Fruit fly (Drosophila melanogaster) whole organism, embryonic: ENCODE measurements around the gene CG3587.

ENCODE experiments used
- B-H2 ChIP-seq: fragments of 200-800 bp; sonication (Bioruptor generic); optimal IDR thresholded peaks from 2 replicates; lab custom pipeline; 2018; ENCODE audit warnings: missing biosample characterization, mild to moderate bottlenecking, missing genetic modification characterization
- Blimp-1 ChIP-seq: fragments of 200-800 bp; sonication (Bioruptor generic); optimal IDR thresholded peaks from 3 replicates; lab custom pipeline; 2018; ENCODE audit warnings: missing biosample characterization, missing genetic modification characterization, mild to moderate bottlenecking, moderate library complexity, missing genetic modification reagents
- CG10209 ChIP-seq: fragments of 200-800 bp; sonication (Bioruptor generic); optimal IDR thresholded peaks from 3 replicates; lab custom pipeline; 2017; ENCODE audit warnings: missing biosample characterization, mild to moderate bottlenecking, missing genetic modification characterization, missing genetic modification reagents
- CG10267 ChIP-seq: fragments of 200-800 bp; sonication (Bioruptor generic); optimal IDR thresholded peaks from 2 replicates; lab custom pipeline; 2018; ENCODE audit warnings: missing biosample characterization, mild to moderate bottlenecking, missing genetic modification characterization, moderate library complexity
- CG11695 ChIP-seq: fragments of 200-800 bp; sonication (Bioruptor generic); IDR thresholded peaks from 3 replicates; pipeline ENCODE4 v1.3.6; 2022; ENCODE audit warnings: missing biosample characterization, missing genetic modification characterization
- CG13123 ChIP-seq: fragments of 200-800 bp; sonication (Bioruptor generic); optimal IDR thresholded peaks from 2 replicates; lab custom pipeline; 2016; ENCODE audit warnings: missing biosample characterization, missing genetic modification characterization
- CG13296 ChIP-seq: fragments of 200-800 bp; sonication (Bioruptor generic); optimal IDR thresholded peaks from 3 replicates; lab custom pipeline; 2018; ENCODE audit warnings: missing biosample characterization, mild to moderate bottlenecking, missing genetic modification characterization
- CG14014 ChIP-seq: fragments of 200-800 bp; sonication (Bioruptor generic); IDR thresholded peaks from 2 replicates; pipeline ENCODE4 v1.3.6; 2022; ENCODE audit warnings: missing biosample characterization, missing genetic modification characterization
- CG15269 ChIP-seq: fragments of 200-800 bp; sonication (Bioruptor generic); optimal IDR thresholded peaks from 2 replicates; lab custom pipeline; 2018; ENCODE audit warnings: missing biosample characterization, mild to moderate bottlenecking, missing genetic modification characterization, moderate library complexity
- CG1647 ChIP-seq: fragments of 200-800 bp; sonication (Bioruptor generic); optimal IDR thresholded peaks from 3 replicates; lab custom pipeline; 2016; ENCODE audit warnings: missing biosample characterization, missing genetic modification characterization
- CG17361 ChIP-seq: fragments of 200-800 bp; sonication (Bioruptor generic); IDR thresholded peaks from 3 replicates; pipeline ENCODE4 v1.3.6; 2022; ENCODE audit warnings: missing biosample characterization, missing genetic modification characterization
- CG17568 ChIP-seq: fragments of 200-800 bp; sonication (Bioruptor generic); optimal IDR thresholded peaks from 2 replicates; lab custom pipeline; 2018; ENCODE audit warnings: missing biosample characterization, mild to moderate bottlenecking, missing genetic modification characterization, moderate library complexity
- CG2712 ChIP-seq: fragments of 200-800 bp; optimal IDR thresholded peaks from 3 replicates; lab custom pipeline; 2019; ENCODE audit warnings: missing biosample characterization, mild to moderate bottlenecking, missing genetic modification characterization, moderate library complexity
- CG2875 ChIP-seq: fragments of 200-800 bp; sonication (Bioruptor generic); optimal IDR thresholded peaks from 2 replicates; lab custom pipeline; 2017; ENCODE audit warnings: missing biosample characterization, mild to moderate bottlenecking, missing genetic modification characterization, missing genetic modification reagents
- CG31388 ChIP-seq: fragments of 200-800 bp; sonication (Bioruptor generic); optimal IDR thresholded peaks from 2 replicates; lab custom pipeline; 2016; ENCODE audit warnings: missing biosample characterization, missing genetic modification characterization
- CG4854 ChIP-seq: fragments of 200-800 bp; sonication (Bioruptor generic); optimal IDR thresholded peaks from 2 replicates; lab custom pipeline; 2016; ENCODE audit warnings: missing biosample characterization, missing genetic modification characterization, inconsistent platforms
- CG7271 ChIP-seq: fragments of 200-800 bp; sonication (Bioruptor generic); optimal IDR thresholded peaks from 2 replicates; lab custom pipeline; 2018; ENCODE audit warnings: missing biosample characterization, mild to moderate bottlenecking, missing genetic modification characterization, moderate library complexity
- CG7372 ChIP-seq: fragments of 200-800 bp; sonication (Bioruptor generic); IDR thresholded peaks from 2 replicates; pipeline ENCODE4 v1.3.6; 2022; ENCODE audit warnings: missing biosample characterization, missing genetic modification characterization
- CG9727 ChIP-seq: fragments of 200-800 bp; sonication (Bioruptor generic); optimal IDR thresholded peaks from 3 replicates; lab custom pipeline; 2017; ENCODE audit warnings: missing biosample characterization, mild to moderate bottlenecking, missing genetic modification characterization
- CG9817 ChIP-seq: fragments of 200-800 bp; sonication (Bioruptor generic); optimal IDR thresholded peaks from 2 replicates; lab custom pipeline; 2018; ENCODE audit warnings: missing biosample characterization, mild to moderate bottlenecking, missing genetic modification characterization, moderate library complexity
- D19A ChIP-seq: fragments of 200-800 bp; optimal IDR thresholded peaks from 3 replicates; lab custom pipeline; 2019; ENCODE audit warnings: missing biosample characterization, mild to moderate bottlenecking, missing genetic modification characterization, moderate library complexity
- Deaf1 ChIP-seq: fragments of 200-800 bp; optimal IDR thresholded peaks from 3 replicates; lab custom pipeline; 2019; ENCODE audit warnings: missing biosample characterization, mild to moderate bottlenecking, missing genetic modification characterization, moderate library complexity
- Dll ChIP-seq: fragments of 200-800 bp; sonication (Bioruptor generic); IDR thresholded peaks from 4 replicates; pipeline ENCODE4 v1.3.6; 2022; ENCODE audit warnings: missing biosample characterization, missing genetic modification characterization; ENCODE audit not compliant: partially characterized antibody
- Dref ChIP-seq: fragments of 200-800 bp; sonication (Bioruptor generic); IDR thresholded peaks from 2 replicates; pipeline ENCODE4 v1.3.6; 2022; ENCODE audit warnings: missing biosample characterization, missing genetic modification characterization
- Ets65A ChIP-seq: fragments of 200-800 bp; sonication (Bioruptor generic); peaks from one replicate; lab custom pipeline; 2016; ENCODE audit warnings: missing biosample characterization, missing genetic modification characterization
- Hmx ChIP-seq: fragments of 200-800 bp; sonication (Bioruptor generic); optimal IDR thresholded peaks from 2 replicates; lab custom pipeline; 2016; ENCODE audit warnings: missing biosample characterization, missing genetic modification characterization
- Oli ChIP-seq: fragments of 200-800 bp; sonication (Bioruptor generic); optimal IDR thresholded peaks from 2 replicates; lab custom pipeline; 2018; ENCODE audit warnings: missing biosample characterization, mild to moderate bottlenecking, missing genetic modification characterization, moderate library complexity
- Vsx1 ChIP-seq: fragments of 200-800 bp; sonication (Bioruptor generic); optimal IDR thresholded peaks from 2 replicates; lab custom pipeline; 2017; ENCODE audit warnings: missing biosample characterization, mild to moderate bottlenecking, missing genetic modification characterization, missing genetic modification reagents
- YL-1 ChIP-seq: fragments of 200-800 bp; sonication (Bioruptor generic); optimal IDR thresholded peaks from 3 replicates; lab custom pipeline; 2017; ENCODE audit warnings: missing biosample characterization, mild to moderate bottlenecking, missing genetic modification characterization
- cato ChIP-seq: fragments of 200-800 bp; sonication (Bioruptor generic); optimal IDR thresholded peaks from 2 replicates; lab custom pipeline; 2016; ENCODE audit warnings: missing biosample characterization, missing genetic modification characterization, borderline replicate concordance
- croc ChIP-seq: fragments of 200-800 bp; sonication (Bioruptor generic); conservative IDR thresholded peaks from 3 replicates; pipeline ENCODE4 v1.3.6; 2022; ENCODE audit warnings: missing biosample characterization, missing genetic modification characterization
- dan ChIP-seq: fragments of 200-800 bp; sonication (Bioruptor generic); IDR thresholded peaks from 2 replicates; pipeline ENCODE4 v1.3.6; 2022; ENCODE audit warnings: missing biosample characterization, missing genetic modification characterization
- dpn ChIP-seq, 2 experiments: fragments of 200-800 bp; sonication (Bioruptor generic); optimal IDR thresholded peaks; 3 replicates each; lab custom pipeline; 2016; ENCODE audit warnings: missing biosample characterization in 2 of 2, missing genetic modification characterization in 2 of 2
- fd102C ChIP-seq: fragments of 200-800 bp; sonication (Bioruptor generic); optimal IDR thresholded peaks from 2 replicates; lab custom pipeline; 2018; ENCODE audit warnings: missing biosample characterization, mild to moderate bottlenecking, missing genetic modification characterization, moderate library complexity
- h ChIP-seq: fragments of >200 bp; optimal IDR thresholded peaks from 2 replicates; lab custom pipeline; 2017
- hth ChIP-seq: fragments of >200 bp; optimal IDR thresholded peaks from 2 replicates; lab custom pipeline; 2017; ENCODE audit warnings: inconsistent platforms
- kah ChIP-seq: fragments of 200-800 bp; sonication (Bioruptor generic); optimal IDR thresholded peaks from 2 replicates; lab custom pipeline; 2018; ENCODE audit warnings: missing biosample characterization, mild to moderate bottlenecking, missing genetic modification characterization
- lov ChIP-seq, 2 experiments: fragments of 200-800 bp in 1 of 2; fragments of >200 bp in 1 of 2; sonication (Bioruptor generic) in 1 of 2; IDR thresholded peaks in 1 of 2; optimal IDR thresholded peaks in 1 of 2; 2 replicates in 1 of 2; 3 replicates in 1 of 2; pipeline versions ENCODE4 v1.3.6 to Lab custom; 2017 to 2022; ENCODE audit warnings: missing biosample characterization in 1 of 2, missing genetic modification characterization in 1 of 2
- maf-S ChIP-seq: fragments of 200-800 bp; sonication (Bioruptor generic); optimal IDR thresholded peaks from 2 replicates; lab custom pipeline; 2016; ENCODE audit warnings: missing biosample characterization, missing genetic modification characterization
- nerfin-1 ChIP-seq: fragments of 200-800 bp; sonication (Bioruptor generic); optimal IDR thresholded peaks from 3 replicates; lab custom pipeline; 2019; ENCODE audit warnings: missing biosample characterization, mild to moderate bottlenecking, missing genetic modification characterization, moderate library complexity
- nom ChIP-seq: fragments of 200-800 bp; sonication (Bioruptor generic); optimal IDR thresholded peaks from 2 replicates; lab custom pipeline; 2017; ENCODE audit warnings: missing biosample characterization, missing genetic modification characterization, mild to moderate bottlenecking, moderate library complexity, missing genetic modification reagents
- pb ChIP-seq: fragments of 200-800 bp; sonication (Bioruptor generic); optimal IDR thresholded peaks from 3 replicates; lab custom pipeline; 2016; ENCODE audit warnings: missing biosample characterization, missing genetic modification characterization
- pfk ChIP-seq: fragments of 200-800 bp; sonication (Bioruptor generic); optimal IDR thresholded peaks from 2 replicates; lab custom pipeline; 2018; ENCODE audit warnings: missing biosample characterization, mild to moderate bottlenecking, missing genetic modification characterization, moderate library complexity
- pzg ChIP-seq: fragments of 200-800 bp; sonication (Bioruptor generic); optimal IDR thresholded peaks from 3 replicates; lab custom pipeline; 2018; ENCODE audit warnings: missing biosample characterization, mild to moderate bottlenecking, missing genetic modification characterization, moderate library complexity
- repo ChIP-seq: fragments of 200-800 bp; sonication (Bioruptor generic); optimal IDR thresholded peaks from 2 replicates; lab custom pipeline; 2016; ENCODE audit warnings: missing biosample characterization, missing genetic modification characterization
- shn ChIP-seq: fragments of 200-800 bp; sonication (Bioruptor generic); optimal IDR thresholded peaks from 3 replicates; lab custom pipeline; 2016; ENCODE audit warnings: missing biosample characterization, missing genetic modification characterization
- tgo ChIP-seq: fragments of 200-800 bp; sonication (Bioruptor generic); IDR thresholded peaks from 3 replicates; pipeline ENCODE4 v1.3.6; 2022; ENCODE audit warnings: missing biosample characterization, missing genetic modification characterization
- unpg ChIP-seq: fragments of 200-800 bp; sonication (Bioruptor generic); optimal IDR thresholded peaks from 3 replicates; lab custom pipeline; 2018; ENCODE audit warnings: missing biosample characterization, mild to moderate bottlenecking, missing genetic modification characterization, moderate library complexity
- wdn ChIP-seq: fragments of 200-800 bp; sonication (Bioruptor generic); IDR thresholded peaks from 2 replicates; pipeline ENCODE4 v1.3.6; 2022; ENCODE audit warnings: missing biosample characterization, missing genetic modification characterization

CG3587 gene

DNA sequence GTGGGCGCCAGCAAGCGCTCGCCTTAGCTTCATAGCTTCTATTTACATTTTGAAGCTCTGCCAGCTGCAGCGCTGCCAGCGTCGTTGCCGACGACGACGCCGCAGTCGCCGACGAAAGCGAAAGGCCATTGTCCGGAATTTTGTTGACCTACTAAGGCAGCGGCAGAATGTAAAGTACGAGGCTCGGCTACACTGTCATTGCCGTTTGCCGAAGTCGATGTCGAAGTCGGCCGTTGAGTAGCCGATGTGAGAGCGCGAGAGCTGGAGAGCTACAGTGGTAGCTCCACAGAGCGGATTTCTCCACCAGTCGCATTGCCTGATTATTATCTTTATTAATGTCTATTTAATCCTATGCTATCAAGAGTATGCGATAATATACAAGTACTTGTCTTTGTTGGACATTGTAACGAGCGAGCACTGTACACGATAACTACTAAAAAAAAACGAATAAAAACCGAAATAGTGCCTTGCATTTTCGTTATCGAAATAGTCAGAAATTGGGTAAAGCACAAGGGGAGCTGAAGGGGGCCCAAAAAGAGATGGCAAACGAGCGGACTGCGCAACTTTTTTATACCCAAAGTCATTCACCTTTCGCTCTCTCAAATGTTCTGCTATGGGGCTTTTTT lies 23.6 kb downstream of the CG3587 start (continued):
- TF ChIP-seq CG4854 (GFP tag; lab: Kevin White, UChicago), result peak; percentile 87
- TF ChIP-seq hth (lab: Kevin White, UChicago), result no peak
- TF ChIP-seq maf-S (GFP tag; lab: Kevin White, UChicago), result peak; percentile 87
- peak; percentile 53 for TF ChIP-seq YL-1 (GFP tag; lab: Kevin White, UChicago)
- peak; percentile 96 for TF ChIP-seq Blimp-1 (GFP tag; lab: Kevin White, UChicago)
- peak; percentile 95 for TF ChIP-seq unpg
- TF ChIP-seq Vsx1 (GFP tag; lab: Kevin White, UChicago), result peak; percentile 89
- TF ChIP-seq nom, result peak; percentile 42
- peak; percentile 90 for TF ChIP-seq nerfin-1 (tag; lab: Kevin White, UChicago)
- peak; percentile 92 for TF ChIP-seq CG1647 (GFP tag; lab: Kevin White, UChicago)
- TF ChIP-seq lov (optimal IDR thresholded peaks at IDR 0.05; lab: Kevin White, UChicago), result no peak
- TF ChIP-seq lov (GFP tag; IDR thresholded peaks at IDR 0.05; lab: Robert Waterston, UW), result peak; percentile 93
- TF ChIP-seq dan, result peak; percentile 68
- TF ChIP-seq CG11695 (GFP tag; lab: Robert Waterston, UW), result peak; percentile 93
- peak; percentile 95 for TF ChIP-seq Oli (tag; lab: Kevin White, UChicago)
- TF ChIP-seq pfk, result peak; percentile 42
- TF ChIP-seq pb (GFP tag; lab: Kevin White, UChicago), result peak; percentile 87
- peak; percentile 97 for TF ChIP-seq CG15269 (tag; lab: Kevin White, UChicago)
- peak; percentile 89 for TF ChIP-seq cato
- peak; percentile 89 for TF ChIP-seq CG2875 (GFP tag; lab: Kevin White, UChicago)
- TF ChIP-seq repo (GFP tag; lab: Kevin White, UChicago), result peak; percentile 92
- peak; percentile 48 for TF ChIP-seq CG7271
- peak; percentile 85 for TF ChIP-seq CG31388 (GFP tag; lab: Kevin White, UChicago)
- 0 out of 2 replicates have a peak, but pooled peaks have one; percentile 31 for TF ChIP-seq Dref (GFP tag; lab: Robert Waterston, UW)
- peak; percentile 91 for TF ChIP-seq CG2712 (tag; lab: Kevin White, UChicago)
- TF ChIP-seq CG14014 (GFP tag; lab: Robert Waterston, UW), result peak; percentile 95
- no peak for TF ChIP-seq fd102C (GFP tag; lab: Kevin White, UChicago)
- TF ChIP-seq CG13296 (GFP tag; lab: Kevin White, UChicago), result peak; percentile 93
- peak; percentile 81 for TF ChIP-seq CG9727 (GFP tag; lab: Kevin White, UChicago)
- peak; percentile 79 for TF ChIP-seq CG10267 (tag; lab: Kevin White, UChicago)
- TF ChIP-seq wdn (GFP tag; lab: Robert Waterston, UW), result peak; percentile 82
- TF ChIP-seq shn (GFP tag; lab: Kevin White, UChicago), result peak; percentile 85
- peak; percentile 71 for TF ChIP-seq Hmx (GFP tag; lab: Kevin White, UChicago)
- TF ChIP-seq CG10209 (GFP tag; lab: Kevin White, UChicago), result peak; percentile 92
- TF ChIP-seq CG13123 (GFP tag; lab: Kevin White, UChicago), result peak; percentile 86
- peak; percentile 8 for TF ChIP-seq pzg (GFP tag; lab: Kevin White, UChicago)
- TF ChIP-seq D19A, result peak; percentile 79
- TF ChIP-seq B-H2 (GFP tag; lab: Kevin White, UChicago), result peak; percentile 92
- peak; percentile 86 for TF ChIP-seq kah (GFP tag; lab: Kevin White, UChicago)
- peak; percentile 89 for TF ChIP-seq CG17361 (GFP tag; lab: Robert Waterston, UW)
- peak; percentile 94 for TF ChIP-seq tgo (GFP tag; lab: Robert Waterston, UW)
- TF ChIP-seq Ets65A, result peak; percentile 99
- peak; percentile 95 for TF ChIP-seq CG7372 (GFP tag; lab: Robert Waterston, UW)
- TF ChIP-seq dpn (GFP tag; optimal IDR thresholded peaks at IDR 0.05; lab: Kevin White, UChicago), result peak; percentile 92 to 96
- TF ChIP-seq Deaf1, result peak; percentile 96
- no peak for TF ChIP-seq h (lab: Kevin White, UChicago)
- peak; percentile 91 for TF ChIP-seq croc (GFP tag; lab: Robert Waterston, UW)
- peak; percentile 88 for TF ChIP-seq CG17568 (GFP tag; lab: Kevin White, UChicago)
- no peak for TF ChIP-seq Dll (GFP tag; lab: Robert Waterston, UW)
- peak; percentile 95 for TF ChIP-seq CG9817
